Worm (Caenorhabditis elegans) whole organism, L1 larva: Measurements from ENCODE around the gene R151.8.
A peak's percentile ranks its signal among the peaks of the same experiment; 100 is the strongest.

Experiments
- C34B4.2 ChIP-seq: sonication (generic microtip); optimal IDR thresholded peaks from 2 replicates; lab custom pipeline; 2017; ENCODE audit warnings: mild to moderate bottlenecking, missing genetic modification characterization, missing compliant biosample characterization
- F16B12.6 ChIP-seq: fragments of 150-350 bp; optimal IDR thresholded peaks from 2 replicates; lab custom pipeline; 2014; ENCODE audit warnings: missing biosample characterization, missing genetic modification characterization
- Y116A8C.19 ChIP-seq: sonication (generic microtip); optimal IDR thresholded peaks from 2 replicates; lab custom pipeline; 2016; ENCODE audit warnings: missing compliant biosample characterization, missing genetic modification characterization, borderline replicate concordance
- alr-1 ChIP-seq: fragments of 200-800 bp; sonication (Bioruptor generic); optimal IDR thresholded peaks from 2 replicates; lab custom pipeline; 2018; ENCODE audit warnings: borderline replicate concordance, mild to moderate bottlenecking, missing genetic modification characterization, missing compliant biosample characterization
- ama-1 ChIP-seq: fragments of 150-350 bp; optimal IDR thresholded peaks from 2 replicates; lab custom pipeline; 2014
- ceh-63 ChIP-seq: fragments of 200-800 bp; sonication (Bioruptor generic); optimal IDR thresholded peaks from 2 replicates; lab custom pipeline; 2018; ENCODE audit warnings: mild to moderate bottlenecking, missing genetic modification characterization, missing compliant biosample characterization
- ceh-90 ChIP-seq: sonication (generic microtip); optimal IDR thresholded peaks from 2 replicates; lab custom pipeline; 2016; ENCODE audit warnings: missing genetic modification characterization, missing compliant biosample characterization
- dpl-1 ChIP-seq, 3 experiments: fragments of 150-350 bp in 2 of 3; sonication (generic microtip) in 1 of 3; optimal IDR thresholded peaks; 2 replicates each; lab custom pipeline; 2014 to 2017; ENCODE audit warnings: missing biosample characterization in 3 of 3, missing genetic modification characterization in 3 of 3, missing genetic modification reagents in 3 of 3
- efl-1 ChIP-seq, 4 experiments: fragments of 150-350 bp; optimal IDR thresholded peaks in 3 of 4; peaks in 1 of 4; 1 replicate in 1 of 4; 2 replicates in 3 of 4; lab custom pipeline; 2014; ENCODE audit warnings: missing biosample characterization in 2 of 4, missing genetic modification characterization in 2 of 4, missing genetic modification reagents in 2 of 4
- egl-13 ChIP-seq: sonication (generic microtip); optimal IDR thresholded peaks from 2 replicates; lab custom pipeline; 2016; ENCODE audit warnings: missing genotype, missing genetic modification reagents, missing genetic modification characterization, missing compliant biosample characterization
- egl-27 ChIP-seq, 2 experiments: fragments of 150-350 bp in 1 of 2; sonication (generic microtip); optimal IDR thresholded peaks; 3 replicates each; lab custom pipeline; 2017 to 2018; ENCODE audit warnings: missing biosample characterization in 2 of 2, missing genetic modification characterization in 2 of 2, missing genetic modification reagents in 2 of 2
- elt-3 ChIP-seq, 6 experiments: fragments of 150-350 bp in 1 of 6; sonication (generic microtip); optimal IDR thresholded peaks; 2 replicates each; lab custom pipeline; 2017 to 2018; ENCODE audit warnings: missing biosample characterization in 6 of 6, missing genetic modification characterization in 6 of 6, inconsistent platforms in 1 of 6
- ets-5 ChIP-seq: fragments of 200-800 bp; sonication (Bioruptor generic); IDR thresholded peaks from 2 replicates; pipeline ENCODE4 v1.3.6; 2022; ENCODE audit warnings: missing genetic modification characterization, missing compliant biosample characterization
- fkh-4 ChIP-seq: sonication (generic microtip); optimal IDR thresholded peaks from 2 replicates; lab custom pipeline; 2016; ENCODE audit warnings: missing compliant biosample characterization, missing genetic modification characterization, borderline replicate concordance
- hlh-4 ChIP-seq: sonication (generic microtip); optimal IDR thresholded peaks from 2 replicates; lab custom pipeline; 2016; ENCODE audit warnings: mild to moderate bottlenecking, missing genetic modification characterization, missing compliant biosample characterization
- irx-1 ChIP-seq: sonication (generic microtip); optimal IDR thresholded peaks from 2 replicates; lab custom pipeline; 2016; ENCODE audit warnings: missing genetic modification characterization, missing compliant biosample characterization
- isw-1 ChIP-seq: fragments of 200-800 bp; sonication (Bioruptor generic); IDR thresholded peaks from 2 replicates; pipeline ENCODE4 v1.3.6; 2022; ENCODE audit warnings: missing genetic modification characterization, missing compliant biosample characterization
- lin-13 ChIP-seq: fragments of 150-350 bp; optimal IDR thresholded peaks from 2 replicates; lab custom pipeline; 2014; ENCODE audit warnings: missing biosample characterization, missing genetic modification reagents, missing genetic modification characterization
- lin-14 ChIP-seq: fragments of 200-800 bp; sonication (Bioruptor generic); optimal IDR thresholded peaks from 2 replicates; lab custom pipeline; 2018; ENCODE audit warnings: mild to moderate bottlenecking, missing genetic modification characterization, moderate library complexity, missing compliant biosample characterization
- lin-35 ChIP-seq, 2 experiments: fragments of 150-350 bp; optimal IDR thresholded peaks; 2 replicates each; lab custom pipeline; 2014; ENCODE audit warnings: missing biosample characterization in 2 of 2, missing genetic modification characterization in 2 of 2, missing genetic modification reagents in 2 of 2
- lir-3 ChIP-seq: sonication (generic microtip); optimal IDR thresholded peaks from 2 replicates; lab custom pipeline; 2016; ENCODE audit warnings: mild to moderate bottlenecking, missing genetic modification characterization, moderate library complexity, missing compliant biosample characterization; ENCODE audit not compliant: poor library complexity
- lsy-2 ChIP-seq, 2 experiments: fragments of 150-350 bp; optimal IDR thresholded peaks; 2 replicates each; lab custom pipeline; 2014; ENCODE audit warnings: missing biosample characterization in 2 of 2, missing genetic modification characterization in 2 of 2
- mab-9 ChIP-seq: fragments of 200-800 bp; sonication (Bioruptor generic); IDR thresholded peaks from 2 replicates; pipeline ENCODE4 v1.3.6; 2022; ENCODE audit warnings: missing genetic modification reagents, missing genetic modification characterization, missing compliant biosample characterization
- mdl-1 ChIP-seq, 2 experiments: fragments of 150-350 bp; optimal IDR thresholded peaks; 2 replicates each; lab custom pipeline; 2014 to 2017; ENCODE audit warnings: missing biosample characterization in 2 of 2, missing genetic modification characterization in 2 of 2, inconsistent platforms in 1 of 2
- nhr-19 ChIP-seq: fragments of 200-800 bp; sonication (Bioruptor generic); conservative IDR thresholded peaks from 2 replicates; pipeline ENCODE4 v1.3.6; 2022; ENCODE audit warnings: missing genetic modification characterization, missing compliant biosample characterization
- nhr-237 ChIP-seq: fragments of 150-350 bp; optimal IDR thresholded peaks from 2 replicates; lab custom pipeline; 2014; ENCODE audit warnings: missing biosample characterization, missing genetic modification characterization
- nhr-28 ChIP-seq: fragments of 150-350 bp; optimal IDR thresholded peaks from 2 replicates; lab custom pipeline; 2014; ENCODE audit warnings: missing biosample characterization, missing genetic modification characterization
- nhr-77 ChIP-seq: fragments of 150-350 bp; optimal IDR thresholded peaks from 2 replicates; lab custom pipeline; 2014; ENCODE audit warnings: missing biosample characterization, missing genetic modification characterization
- nhr-84 ChIP-seq: sonication (generic microtip); optimal IDR thresholded peaks from 2 replicates; lab custom pipeline; 2017; ENCODE audit warnings: missing biosample characterization, missing genetic modification characterization
- nhr-85 ChIP-seq: sonication (generic microtip); peaks from one replicate; lab custom pipeline; 2016; ENCODE audit warnings: missing genetic modification characterization, inconsistent platforms, missing compliant biosample characterization
- skn-1 ChIP-seq: fragments of 150-350 bp; optimal IDR thresholded peaks from 2 replicates; lab custom pipeline; 2014; ENCODE audit warnings: missing biosample characterization, missing genetic modification characterization
- snpc-4 ChIP-seq: fragments of 150-350 bp; optimal IDR thresholded peaks from 2 replicates; lab custom pipeline; 2014; ENCODE audit warnings: missing biosample characterization, missing genetic modification characterization
- sox-4 ChIP-seq: sonication (generic microtip); optimal IDR thresholded peaks from 2 replicates; lab custom pipeline; 2016; ENCODE audit warnings: missing genetic modification characterization, missing compliant biosample characterization
- unc-130 ChIP-seq: fragments of 150-350 bp; optimal IDR thresholded peaks from 2 replicates; lab custom pipeline; 2017; ENCODE audit warnings: missing biosample characterization, missing genetic modification characterization, inconsistent platforms
- unc-62 ChIP-seq: fragments of 150-350 bp; optimal IDR thresholded peaks from 2 replicates; lab custom pipeline; 2014; ENCODE audit warnings: missing biosample characterization, missing genetic modification reagents, missing genetic modification characterization
- unc-86 ChIP-seq: sonication (generic microtip); optimal IDR thresholded peaks from 2 replicates; lab custom pipeline; 2016; ENCODE audit warnings: missing genetic modification characterization, missing compliant biosample characterization
- unc-98 ChIP-seq: fragments of 200-800 bp; sonication (Bioruptor generic); IDR thresholded peaks from 2 replicates; pipeline ENCODE4 v1.3.6; 2022; ENCODE audit warnings: missing genetic modification characterization, missing compliant biosample characterization
- vab-15 ChIP-seq: sonication (generic microtip); optimal IDR thresholded peaks from 2 replicates; lab custom pipeline; 2017; ENCODE audit warnings: missing genotype, mild to moderate bottlenecking, missing genetic modification characterization, missing compliant biosample characterization
- zip-4 ChIP-seq: fragments of 200-800 bp; sonication (Bioruptor generic); optimal IDR thresholded peaks from 2 replicates; lab custom pipeline; 2018; ENCODE audit warnings: mild to moderate bottlenecking, missing genetic modification characterization, moderate library complexity, missing compliant biosample characterization
- ztf-11 ChIP-seq, 2 experiments: sonication (generic microtip); optimal IDR thresholded peaks; 2 replicates each; lab custom pipeline; 2016 to 2017; ENCODE audit warnings: missing genetic modification characterization in 2 of 2, missing biosample characterization in 1 of 2, missing compliant biosample characterization in 1 of 2

The R151.8 gene

DNA sequence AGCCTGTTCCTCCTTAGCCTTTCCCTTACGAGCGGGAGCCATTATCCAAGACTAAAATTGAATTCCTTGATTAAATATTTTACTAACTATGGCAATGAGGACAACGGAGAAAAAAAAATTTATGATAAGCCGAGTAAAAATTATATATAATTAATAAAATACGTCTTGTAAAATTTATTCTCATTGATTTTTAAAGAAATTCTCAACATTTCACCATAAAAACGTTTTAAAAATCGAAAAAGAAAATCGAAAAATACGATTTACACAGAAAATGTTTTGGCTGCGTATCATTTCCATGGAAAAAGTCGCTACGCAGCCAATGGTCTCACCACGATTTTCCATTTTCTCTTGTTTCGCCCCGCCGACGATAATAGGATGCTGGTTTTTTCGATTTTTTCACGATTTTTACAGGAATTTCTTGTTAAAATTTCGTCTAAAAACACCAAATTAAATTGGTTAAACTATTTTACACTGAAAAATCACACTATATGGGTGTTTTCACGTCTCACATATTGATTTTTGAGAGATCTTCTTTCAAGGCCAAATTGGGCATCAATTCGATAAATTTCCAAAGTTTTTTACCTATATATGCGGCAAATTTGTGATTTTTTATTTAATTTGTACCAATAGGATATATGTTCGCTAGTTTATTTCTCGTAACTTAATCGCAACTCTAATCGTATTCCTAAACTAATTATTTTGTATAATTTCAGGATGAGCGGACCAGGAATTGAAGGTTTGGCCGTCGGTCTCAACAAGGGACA is 49.9 kb downstream of the R151.8 start, which contains the start of the genes rps-14 and rpl-36 (continued):
- TF ChIP-seq unc-130 (tag; lab: Kevin White, UChicago) (peak; percentile 96), unc-62 (GFP tag; lab: Kevin White, UChicago) (no peak), lin-14 (GFP tag; lab: Kevin White, UChicago) (peak; percentile 92), nhr-19 (GFP tag; lab: Robert Waterston, UW) (peak; percentile 92), sox-4 (tag; lab: Kevin White, UChicago) (peak; percentile 59), lin-13 (peak; percentile 87), egl-13 (tag; lab: Kevin White, UChicago) (peak; percentile 71), skn-1 (peak; percentile 94), F16B12.6 (tag; lab: Kevin White, UChicago) (peak; percentile 69), snpc-4 (tag; lab: Kevin White, UChicago) (peak; percentile 82), irx-1 (peak; percentile 83), nhr-77 (tag; lab: Kevin White, UChicago) (peak; percentile 90), dpl-1 (GFP tag; optimal IDR thresholded peaks at IDR 0.05; lab: Kevin White, UChicago) (peak; percentile 83 to 86 (median 86)), ceh-63 (GFP tag; lab: Kevin White, UChicago) (no peak), ama-1 (lab: Kevin White, UChicago) (peak; percentile 30), hlh-4 (no peak), lir-3 (peak; percentile 77), Y116A8C.19 (tag; lab: Kevin White, UChicago) (no peak), zip-4 (GFP tag; lab: Kevin White, UChicago) (peak; percentile 66), elt-3 (tag; optimal IDR thresholded peaks at IDR 0.05; lab: Kevin White, UChicago) (peak in 3 of 6 experiments; percentile 76 to 94 (median 88)), C34B4.2 (tag; lab: Kevin White, UChicago) (no peak), alr-1 (tag; lab: Kevin White, UChicago) (no peak), lin-35 (GFP tag; optimal IDR thresholded peaks at IDR 0.05; lab: Kevin White, UChicago) (peak; percentile 88 to 93), nhr-237 (tag; lab: Kevin White, UChicago) (peak; percentile 74), ceh-90 (tag; lab: Kevin White, UChicago) (peak; percentile 34), egl-27 (tag; optimal IDR thresholded peaks at IDR 0.05; lab: Kevin White, UChicago) (peak in 1 of 2 experiments; percentile 59), nhr-84 (no peak), unc-98 (GFP tag; lab: Robert Waterston, UW) (no peak), vab-15 (tag; lab: Kevin White, UChicago) (peak; percentile 5), fkh-4 (tag; lab: Kevin White, UChicago) (peak; percentile 40), nhr-28 (no peak), ets-5 (GFP tag; lab: Robert Waterston, UW) (no peak), isw-1 (GFP tag; lab: Robert Waterston, UW) (peak; percentile 94), ztf-11 (tag; optimal IDR thresholded peaks at IDR 0.05; lab: Kevin White, UChicago) (peak in 1 of 2 experiments; percentile 75), mab-9 (GFP tag; lab: Robert Waterston, UW) (peak; percentile 59), mdl-1 (tag; optimal IDR thresholded peaks at IDR 0.05; lab: Kevin White, UChicago) (peak in 1 of 2 experiments; percentile 82), unc-86 (peak; percentile 80)

- TF ChIP-seq lsy-2 (tag; optimal IDR thresholded peaks at IDR 0.05; lab: Kevin White, UChicago), result peak in 1 of 2 experiments; percentile 14
- no peak for TF ChIP-seq efl-1 (optimal IDR thresholded peaks at IDR 0.05; lab: Kevin White, UChicago)
- peak in 1 of 2 experiments; percentile 85 for TF ChIP-seq efl-1 (GFP tag; optimal IDR thresholded peaks at IDR 0.05 in 1 of 2; lab: Kevin White, UChicago)
- no peak for TF ChIP-seq ztf-11 (tag; optimal IDR thresholded peaks at IDR 0.05; lab: Kevin White, UChicago)
- TF ChIP-seq nhr-85 (tag; lab: Kevin White, UChicago), result peak; percentile 46
Observed at ce11 chrIII:7178497-7178896, 51.1 kb downstream of the R151.8 start.
